Worm (Caenorhabditis elegans): ENCODE measurements around the gene R03D7.8.

R03D7.8 gene

ce11 chrII:10924669-10925068 is 32.0 kb downstream of the R03D7.8 start (continued):
- TF ChIP-seq irx-1 (tag; optimal IDR thresholded peaks at IDR 0.05), result no peak
- TF ChIP-seq jun-1 (tag; optimal IDR thresholded peaks at IDR 0.05), result no peak
- no peak for TF ChIP-seq nhr-12 (tag; optimal IDR thresholded peaks at IDR 0.05)
- TF ChIP-seq C16A3.4 (tag; optimal IDR thresholded peaks at IDR 0.05), result no peak
- no peak for TF ChIP-seq fkh-8 (tag; optimal IDR thresholded peaks at IDR 0.05)
- no peak for TF ChIP-seq vab-15 (tag; optimal IDR thresholded peaks at IDR 0.05)
- no peak for TF ChIP-seq efl-3 (GFP tag; optimal IDR thresholded peaks at IDR 0.05)
- no peak for TF ChIP-seq lir-3 (tag; optimal IDR thresholded peaks at IDR 0.05; ENCODE audit: poor library complexity)
- no peak for TF ChIP-seq F16B12.6 (tag; optimal IDR thresholded peaks at IDR 0.05)
- TF ChIP-seq nhr-77 (tag; optimal IDR thresholded peaks at IDR 0.05), result no peak
- no peak for TF ChIP-seq sox-4 (tag; optimal IDR thresholded peaks at IDR 0.05)
- TF ChIP-seq unc-130 (tag; optimal IDR thresholded peaks at IDR 0.05), result no peak
- TF ChIP-seq unc-86 (tag; optimal IDR thresholded peaks at IDR 0.05), result no peak
- peak; percentile 45 for TF ChIP-seq nhr-20 (tag; optimal IDR thresholded peaks at IDR 0.05)
- TF ChIP-seq nhr-84 (tag; optimal IDR thresholded peaks at IDR 0.05), result no peak
- no peak for TF ChIP-seq sup-37 (GFP tag; optimal IDR thresholded peaks at IDR 0.05)
- no peak for TF ChIP-seq Y116A8C.19 (tag; optimal IDR thresholded peaks at IDR 0.05; ENCODE audit: borderline replicate concordance)
- TF ChIP-seq nhr-76 (tag; optimal IDR thresholded peaks at IDR 0.05), result no peak
- no peak for TF ChIP-seq mep-1 (tag; optimal IDR thresholded peaks at IDR 0.05)
- TF ChIP-seq fkh-10 (GFP tag; optimal IDR thresholded peaks at IDR 0.05), result no peak
- no peak for TF ChIP-seq efl-1 (optimal IDR thresholded peaks at IDR 0.05)
- TF ChIP-seq efl-1 (GFP tag; optimal IDR thresholded peaks at IDR 0.05 in 1 of 2), result no peak
- 0 out of 2 replicates have a peak, but pooled peaks have one; percentile 11 for TF ChIP-seq nhr-19 (GFP tag; conservative IDR thresholded peaks at IDR 0.05)
- no peak for TF ChIP-seq ztf-11 (tag; optimal IDR thresholded peaks at IDR 0.05)
- TF ChIP-seq hlh-4 (tag; optimal IDR thresholded peaks at IDR 0.05), result no peak
- peak; percentile 42 for TF ChIP-seq nhr-90 (tag; optimal IDR thresholded peaks at IDR 0.05; ENCODE audit: poor library complexity)
- TF ChIP-seq aha-1 (tag; optimal IDR thresholded peaks at IDR 0.05), result no peak
- TF ChIP-seq ama-1 (optimal IDR thresholded peaks at IDR 0.05), result no peak
- peak; percentile 86 for TF ChIP-seq elt-2 (tag; optimal IDR thresholded peaks at IDR 0.05)
- no peak for TF ChIP-seq nhr-47 (tag; optimal IDR thresholded peaks at IDR 0.05)
- no peak for TF ChIP-seq ces-1 (GFP tag; optimal IDR thresholded peaks at IDR 0.05)
- no peak for TF ChIP-seq pax-3 (tag; optimal IDR thresholded peaks at IDR 0.05)
- TF ChIP-seq lin-15B (tag; optimal IDR thresholded peaks at IDR 0.05), result no peak
- TF ChIP-seq pag-3 (tag; optimal IDR thresholded peaks at IDR 0.05; ENCODE audit: borderline replicate concordance, insufficient read depth), result no peak
- TF ChIP-seq mdl-1 (tag; optimal IDR thresholded peaks at IDR 0.05), result no peak
- TF ChIP-seq mef-2 (tag; optimal IDR thresholded peaks at IDR 0.05), result no peak
- TF ChIP-seq snu-23 (GFP tag; optimal IDR thresholded peaks at IDR 0.05), result peak; percentile 8
- no peak for TF ChIP-seq fkh-4 (tag; optimal IDR thresholded peaks at IDR 0.05; ENCODE audit: borderline replicate concordance)
- no peak for TF ChIP-seq nhr-11 (tag; optimal IDR thresholded peaks at IDR 0.05)
- no peak for TF ChIP-seq alr-1 (tag; optimal IDR thresholded peaks at IDR 0.05; ENCODE audit: borderline replicate concordance)
- no peak for TF ChIP-seq sptf-1 (tag; optimal IDR thresholded peaks at IDR 0.05)
- TF ChIP-seq ceh-63 (GFP tag; optimal IDR thresholded peaks at IDR 0.05), result no peak
- no peak for TF ChIP-seq lsy-2 (tag; optimal IDR thresholded peaks at IDR 0.05)
- no peak for TF ChIP-seq C04F5.9 (tag; optimal IDR thresholded peaks at IDR 0.05)
- no peak for TF ChIP-seq isw-1 (GFP tag; IDR thresholded peaks at IDR 0.05)
- TF ChIP-seq lin-14 (GFP tag; optimal IDR thresholded peaks at IDR 0.05), result peak; percentile 39
- no peak for TF ChIP-seq unc-30 (tag; optimal IDR thresholded peaks at IDR 0.05)
- no peak for TF ChIP-seq dpl-1 (GFP tag; optimal IDR thresholded peaks at IDR 0.05)
- no peak for TF ChIP-seq fos-1 (tag; optimal IDR thresholded peaks at IDR 0.05)
- TF ChIP-seq nhr-85 (tag), result no peak
- no peak for TF ChIP-seq egl-27 (tag; optimal IDR thresholded peaks at IDR 0.05)
- no peak for TF ChIP-seq nhr-28 (tag; optimal IDR thresholded peaks at IDR 0.05)
- TF ChIP-seq pqm-1 (tag; optimal IDR thresholded peaks at IDR 0.05), result no peak
- no peak for TF ChIP-seq xbp-1 (tag; optimal IDR thresholded peaks at IDR 0.05)
- no peak for TF ChIP-seq rnt-1 (tag; optimal IDR thresholded peaks at IDR 0.05)

Data from whole organism, L1 larva.